Fruit fly (Drosophila melanogaster) whole organism, embryonic: ENCODE measurements around the gene CG4957.

Experiments
- Aef1 ChIP-seq: fragments of 200-800 bp; sonication (Bioruptor generic); IDR thresholded peaks from 3 replicates; pipeline ENCODE4 v1.3.6; 2022; ENCODE audit warnings: missing biosample characterization, missing genetic modification characterization
- CG3847 ChIP-seq: fragments of 200-800 bp; sonication (Bioruptor generic); IDR thresholded peaks from 2 replicates; pipeline ENCODE4 v1.3.6; 2022; ENCODE audit warnings: missing biosample characterization, missing genetic modification characterization
- CG6765 ChIP-seq: fragments of 200-800 bp; sonication (Bioruptor generic); optimal IDR thresholded peaks from 3 replicates; lab custom pipeline; 2017; ENCODE audit warnings: missing biosample characterization, mild to moderate bottlenecking, missing genetic modification characterization
- Lim3 ChIP-seq: fragments of 200-800 bp; sonication (Bioruptor generic); IDR thresholded peaks from 2 replicates; pipeline ENCODE4 v1.3.6; 2022; ENCODE audit warnings: missing biosample characterization, missing genetic modification characterization
- NFAT ChIP-seq: fragments of 200-800 bp; sonication (Bioruptor generic); IDR thresholded peaks from 2 replicates; pipeline ENCODE4 v1.3.6; 2022; ENCODE audit warnings: missing biosample characterization, missing genetic modification characterization
- crol ChIP-seq: fragments of 200-800 bp; sonication (Bioruptor generic); IDR thresholded peaks from 2 replicates; pipeline ENCODE4 v1.3.6; 2022; ENCODE audit warnings: missing biosample characterization, missing genetic modification characterization
- disco-r ChIP-seq: fragments of 200-800 bp; sonication (Bioruptor generic); optimal IDR thresholded peaks from 2 replicates; lab custom pipeline; 2016; ENCODE audit warnings: missing biosample characterization, missing genetic modification characterization
- usp ChIP-seq: fragments of >200 bp; optimal IDR thresholded peaks from 2 replicates; lab custom pipeline; 2017; ENCODE audit warnings: missing biosample characterization, missing genetic modification characterization

- TF ChIP-seq crol (GFP tag; lab: Robert Waterston, UW) (no peak), NFAT (GFP tag; lab: Robert Waterston, UW) (no peak), disco-r (GFP tag; lab: Kevin White, UChicago) (no peak), usp (no peak), CG3847 (GFP tag; lab: Robert Waterston, UW) (no peak), Lim3 (GFP tag; lab: Robert Waterston, UW) (no peak), CG6765 (GFP tag; lab: Kevin White, UChicago) (no peak), Aef1 (GFP tag; lab: Robert Waterston, UW) (no peak)
Observed at dm6 chr2L:10249655-10250202, 18.9 kb upstream of the CG4957 start.
